Worm (Caenorhabditis elegans) whole organism, late embryonic: ENCODE measurements around the gene dph-2.

Experiments used
- ceh-48 ChIP-seq: sonication (generic microtip); optimal IDR thresholded peaks from 2 replicates; lab custom pipeline; 2016; ENCODE audit warnings: missing genetic modification characterization, inconsistent platforms, missing compliant biosample characterization
- pqm-1 ChIP-seq: sonication (generic microtip); optimal IDR thresholded peaks from 2 replicates; lab custom pipeline; 2016; ENCODE audit warnings: missing genetic modification characterization, missing compliant biosample characterization
- rnt-1 ChIP-seq: sonication (generic microtip); optimal IDR thresholded peaks from 2 replicates; lab custom pipeline; 2016; ENCODE audit warnings: missing genetic modification characterization, missing compliant biosample characterization

- no peak for TF ChIP-seq rnt-1 (tag; lab: Kevin White, UChicago)
- TF ChIP-seq pqm-1: no peak
- no peak for TF ChIP-seq ceh-48 (tag; lab: Kevin White, UChicago)
Observed at ce11 chrII:10703594-10704384, 10.3 kb downstream of the dph-2 start, which contains the start of gene col-79.
